Worm (Caenorhabditis elegans) whole organism, L4 larva: ENCODE measurements around the gene tag-241.

Experiments used
- F10B5.3 ChIP-seq: sonication (generic microtip); optimal IDR thresholded peaks from 2 replicates; lab custom pipeline; 2016; ENCODE audit warnings: mild to moderate bottlenecking, missing genetic modification characterization, missing compliant biosample characterization
- F44E2.7 ChIP-seq: fragments of 200-800 bp; sonication (Bioruptor generic); IDR thresholded peaks from 2 replicates; pipeline ENCODE4 v2.1.2; 2022; ENCODE audit warnings: missing genetic modification characterization, missing compliant biosample characterization
- ZK337.2 ChIP-seq: fragments of 200-800 bp; sonication (Bioruptor generic); IDR thresholded peaks from 2 replicates; pipeline ENCODE4 v1.3.6; 2022; ENCODE audit warnings: missing genetic modification reagents, missing genetic modification characterization, missing compliant biosample characterization
- ZK546.5 ChIP-seq, 2 experiments: sonication (generic microtip); optimal IDR thresholded peaks; 2 replicates each; lab custom pipeline; 2017; ENCODE audit warnings: missing biosample characterization in 2 of 2, missing genetic modification characterization in 2 of 2
- ceh-20 ChIP-seq: fragments of 200-800 bp; sonication (Bioruptor generic); IDR thresholded peaks from 2 replicates; pipeline ENCODE4 v1.3.6; 2022; ENCODE audit warnings: missing genetic modification reagents, missing genetic modification characterization, missing compliant biosample characterization
- ces-1 ChIP-seq: fragments of 150-350 bp; sonication (generic microtip); optimal IDR thresholded peaks from 4 replicates; lab custom pipeline; 2014; ENCODE audit warnings: missing biosample characterization, missing genetic modification reagents, missing genetic modification characterization
- daf-16 ChIP-seq, 3 experiments: sonication (generic microtip); optimal IDR thresholded peaks; 2 replicates each; lab custom pipeline; 2016 to 2017; ENCODE audit warnings: missing genetic modification characterization in 3 of 3, missing genetic modification reagents in 3 of 3, mild to moderate bottlenecking in 2 of 3, missing compliant biosample characterization in 2 of 3, missing biosample characterization in 1 of 3, moderate library complexity in 1 of 3
- dmd-6 ChIP-seq: fragments of 200-800 bp; sonication (Bioruptor generic); IDR thresholded peaks from 2 replicates; pipeline ENCODE4 v1.3.6; 2022; ENCODE audit warnings: missing genetic modification reagents, missing genetic modification characterization, missing compliant biosample characterization
- dpl-1 ChIP-seq: fragments of 150-350 bp; optimal IDR thresholded peaks from 2 replicates; lab custom pipeline; 2014; ENCODE audit warnings: missing biosample characterization, missing genetic modification reagents, missing genetic modification characterization
- dve-1 ChIP-seq: sonication (generic microtip); optimal IDR thresholded peaks from 2 replicates; lab custom pipeline; 2017; ENCODE audit warnings: antibody characterized with exemption, mild to moderate bottlenecking, missing genetic modification characterization, missing compliant biosample characterization; ENCODE audit not compliant: insufficient read depth
- egl-27 ChIP-seq: sonication (generic microtip); optimal IDR thresholded peaks from 3 replicates; lab custom pipeline; 2017; ENCODE audit warnings: missing biosample characterization, missing genetic modification reagents, missing genetic modification characterization
- egl-43 ChIP-seq: fragments of 200-800 bp; sonication (Bioruptor generic); IDR thresholded peaks from 2 replicates; pipeline ENCODE4 v1.3.6; 2022; ENCODE audit warnings: missing genetic modification reagents, missing genetic modification characterization, missing compliant biosample characterization
- fkh-10 ChIP-seq: fragments of 150-350 bp; optimal IDR thresholded peaks from 2 replicates; lab custom pipeline; 2014; ENCODE audit warnings: missing biosample characterization, missing genetic modification reagents, missing genetic modification characterization
- hif-1 ChIP-seq, 2 experiments: sonication (generic microtip); optimal IDR thresholded peaks; 2 replicates each; lab custom pipeline; 2016 to 2017; ENCODE audit warnings: missing compliant biosample characterization in 2 of 2, missing genetic modification characterization in 2 of 2, missing genetic modification reagents in 2 of 2, missing genotype in 2 of 2, mild to moderate bottlenecking in 1 of 2
- hmg-1.1 ChIP-seq: fragments of 200-800 bp; sonication (Bioruptor generic); IDR thresholded peaks from 2 replicates; pipeline ENCODE4 v1.3.6; 2022; ENCODE audit warnings: missing genetic modification reagents, missing genetic modification characterization, missing compliant biosample characterization
- jun-1 ChIP-seq: fragments of 150-350 bp; optimal IDR thresholded peaks from 2 replicates; lab custom pipeline; 2014; ENCODE audit warnings: missing biosample characterization, missing genetic modification reagents, missing genetic modification characterization
- lin-1 ChIP-seq: fragments of 200-800 bp; sonication (Bioruptor generic); IDR thresholded peaks from 2 replicates; pipeline ENCODE4 v1.3.6; 2022; ENCODE audit warnings: missing genetic modification reagents, missing genetic modification characterization, missing compliant biosample characterization
- lsy-2 ChIP-seq, 2 experiments: fragments of 150-350 bp in 1 of 2; sonication (generic microtip) in 1 of 2; optimal IDR thresholded peaks; 2 replicates each; lab custom pipeline; 2014 to 2017; ENCODE audit warnings: missing biosample characterization in 2 of 2, missing genetic modification characterization in 2 of 2
- madf-5 ChIP-seq, 2 experiments: fragments of 200-800 bp; sonication (Bioruptor generic); IDR thresholded peaks; 2 replicates each; pipeline ENCODE4 v1.3.6; 2022; ENCODE audit warnings: missing compliant biosample characterization in 2 of 2, missing genetic modification characterization in 2 of 2
- madf-9 ChIP-seq: fragments of 200-800 bp; sonication (Bioruptor generic); conservative IDR thresholded peaks from 2 replicates; pipeline ENCODE4 v1.3.6; 2022; ENCODE audit warnings: missing genetic modification reagents, missing genetic modification characterization, missing compliant biosample characterization
- mxl-2 ChIP-seq: fragments of 200-800 bp; sonication (Bioruptor generic); conservative IDR thresholded peaks from 2 replicates; pipeline ENCODE4 v1.3.6; 2022; ENCODE audit warnings: missing genetic modification reagents, missing genetic modification characterization, missing compliant biosample characterization
- nhr-28 ChIP-seq: fragments of 150-350 bp; optimal IDR thresholded peaks from 2 replicates; lab custom pipeline; 2014; ENCODE audit warnings: missing biosample characterization, missing genetic modification characterization
- nhr-42 ChIP-seq: fragments of 200-800 bp; sonication (Bioruptor generic); IDR thresholded peaks from 2 replicates; pipeline ENCODE4 v1.3.6; 2022; ENCODE audit warnings: missing genetic modification characterization, missing compliant biosample characterization
- pqm-1 ChIP-seq: sonication (generic microtip); optimal IDR thresholded peaks from 2 replicates; lab custom pipeline; 2017; ENCODE audit warnings: missing biosample characterization, missing genetic modification characterization
- tra-1 ChIP-seq: fragments of 200-800 bp; sonication (Bioruptor generic); IDR thresholded peaks from 2 replicates; pipeline ENCODE4 v1.3.6; 2022; ENCODE audit warnings: missing genetic modification reagents, missing genetic modification characterization, missing compliant biosample characterization
- unc-62 ChIP-seq, 3 experiments: fragments of 150-350 bp in 1 of 3; sonication (generic microtip); optimal IDR thresholded peaks in 2 of 3; peaks in 1 of 3; 1 replicate in 1 of 3; 2 replicates in 2 of 3; lab custom pipeline; 2014 to 2017; ENCODE audit warnings: missing biosample characterization in 3 of 3, missing genetic modification characterization in 3 of 3, missing genetic modification reagents in 3 of 3, missing genotype in 1 of 3
- zip-11 ChIP-seq: fragments of 200-800 bp; sonication (Bioruptor generic); IDR thresholded peaks from 2 replicates; pipeline ENCODE4 v1.3.6; 2022; ENCODE audit warnings: missing genetic modification characterization, missing compliant biosample characterization
- ztf-7 ChIP-seq: fragments of 150-350 bp; optimal IDR thresholded peaks from 2 replicates; lab custom pipeline; 2014; ENCODE audit warnings: missing biosample characterization, missing genetic modification characterization

Gene tag-241

ce11 chrX:11854432-11854831, 30.6 kb downstream of the tag-241 start:
- TF ChIP-seq dpl-1 (GFP tag; lab: Kevin White, UChicago) (no peak), tra-1 (no peak), ZK337.2 (GFP tag; lab: Robert Waterston, UW) (no peak), nhr-42 (no peak), F10B5.3 (no peak), nhr-28 (peak; percentile 51), mxl-2 (GFP tag; lab: Robert Waterston, UW) (no peak), pqm-1 (tag; lab: Kevin White, UChicago) (peak; percentile 53), madf-5 (GFP tag; IDR thresholded peaks at IDR 0.05; lab: Robert Waterston, UW) (no peak), dve-1 (tag; lab: Kevin White, UChicago) (peak; percentile 48), madf-9 (GFP tag; lab: Robert Waterston, UW) (no peak), lsy-2 (tag; optimal IDR thresholded peaks at IDR 0.05; lab: Kevin White, UChicago) (no peak), lin-1 (GFP tag; lab: Robert Waterston, UW) (no peak), ZK546.5 (tag; optimal IDR thresholded peaks at IDR 0.05; lab: Kevin White, UChicago) (no peak), dmd-6 (GFP tag; lab: Robert Waterston, UW) (peak; percentile 30; the same call in 1 of the 2 replicates), daf-16 (GFP tag; optimal IDR thresholded peaks at IDR 0.05; lab: Kevin White, UChicago) (no peak), daf-16 (tag; optimal IDR thresholded peaks at IDR 0.05; lab: Kevin White, UChicago) (peak; percentile 37)

- no peak for TF ChIP-seq F44E2.7
- TF ChIP-seq ztf-7 (tag; lab: Kevin White, UChicago), result no peak
These were observed 31.1 kb downstream of the tag-241 start, which contains the start of gene F54F7.8 for ce11 chrX:11854903-11855302. Gene F54F7.8 (minus strand): TSS chrX:11855003.

- TF ChIP-seq unc-62 (GFP tag; optimal IDR thresholded peaks at IDR 0.05 in 1 of 2; lab: Kevin White, UChicago), result peak in 1 of 2 experiments; percentile 90
- TF ChIP-seq unc-62 (tag; optimal IDR thresholded peaks at IDR 0.05; lab: Kevin White, UChicago), result no peak
- no peak for TF ChIP-seq zip-11 (GFP tag; lab: Robert Waterston, UW)
- TF ChIP-seq, all 104 proteins: peak for 1
These were observed 32.4 kb downstream of the tag-241 start for ce11 chrX:11856214-11856613.

ce11 chrX:11857178-11857577, 33.4 kb downstream of the tag-241 start, which contains the start of gene mes-1:
Gene mes-1 (plus strand): TSS chrX:11857478.
- TF ChIP-seq egl-27 (no peak), ceh-20 (GFP tag; lab: Robert Waterston, UW) (no peak), hif-1 (tag; optimal IDR thresholded peaks at IDR 0.05; lab: Kevin White, UChicago) (no peak), dve-1 (tag; lab: Kevin White, UChicago) (no peak), jun-1 (tag; lab: Kevin White, UChicago) (no peak), hmg-1.1 (no peak), fkh-10 (GFP tag; lab: Kevin White, UChicago) (no peak), daf-16 (GFP tag; optimal IDR thresholded peaks at IDR 0.05; lab: Kevin White, UChicago) (no peak), daf-16 (tag; optimal IDR thresholded peaks at IDR 0.05; lab: Kevin White, UChicago) (no peak)

- TF ChIP-seq F10B5.3 (no peak), zip-11 (GFP tag; lab: Robert Waterston, UW) (no peak), ces-1 (GFP tag; lab: Kevin White, UChicago) (no peak), egl-43 (GFP tag; lab: Robert Waterston, UW) (no peak)
These were observed 39.5 kb downstream of the tag-241 start, which contains the start of gene F54F7.10 for ce11 chrX:11863307-11863706. Gene F54F7.10 (plus strand): TSS chrX:11863607.

- TF ChIP-seq hif-1 (tag; optimal IDR thresholded peaks at IDR 0.05; lab: Kevin White, UChicago) (no peak), unc-62 (GFP tag; optimal IDR thresholded peaks at IDR 0.05 in 1 of 2; lab: Kevin White, UChicago) (peak in 1 of 2 experiments; percentile 69), unc-62 (tag; optimal IDR thresholded peaks at IDR 0.05; lab: Kevin White, UChicago) (no peak)
These were observed 41.3 kb downstream of the tag-241 start, which contains the start of gene F54F7.6 for ce11 chrX:11865083-11865482. Gene F54F7.6 (plus strand): TSS chrX:11865383.
